Worm (Caenorhabditis elegans) whole organism, L3 larva: Measurements from ENCODE around the gene gtf-2H1.

ENCODE experiments used
- R02D3.7 ChIP-seq: fragments of 150-350 bp; optimal IDR thresholded peaks from 2 replicates; lab custom pipeline; 2014; ENCODE audit warnings: missing biosample characterization, missing genetic modification characterization
- ZK546.5 ChIP-seq: sonication (generic microtip); optimal IDR thresholded peaks from 2 replicates; lab custom pipeline; 2017; ENCODE audit warnings: missing biosample characterization, missing genetic modification characterization
- aly-2 ChIP-seq: fragments of 150-350 bp; optimal IDR thresholded peaks from 2 replicates; lab custom pipeline; 2014; ENCODE audit warnings: missing biosample characterization, missing genetic modification characterization
- ama-1 ChIP-seq: fragments of 150-350 bp; optimal IDR thresholded peaks from 2 replicates; lab custom pipeline; 2018
- ceh-16 ChIP-seq: sonication (generic microtip); optimal IDR thresholded peaks from 2 replicates; lab custom pipeline; 2017; ENCODE audit warnings: missing biosample characterization, missing genetic modification characterization
- ceh-28 ChIP-seq: fragments of 150-350 bp; optimal IDR thresholded peaks from 2 replicates; lab custom pipeline; 2014; ENCODE audit warnings: missing biosample characterization, missing genetic modification reagents, missing genetic modification characterization
- ceh-82 ChIP-seq: fragments of 150-350 bp; optimal IDR thresholded peaks from 2 replicates; lab custom pipeline; 2014; ENCODE audit warnings: missing biosample characterization, missing genetic modification characterization
- ceh-9 ChIP-seq: sonication (generic microtip); optimal IDR thresholded peaks from 2 replicates; lab custom pipeline; 2018; ENCODE audit warnings: missing biosample characterization, missing genetic modification characterization
- daf-12 ChIP-seq: fragments of 150-350 bp; optimal IDR thresholded peaks from 2 replicates; lab custom pipeline; 2014; ENCODE audit warnings: missing biosample characterization, missing genetic modification reagents, missing genetic modification characterization
- egl-27 ChIP-seq: sonication (generic microtip); optimal IDR thresholded peaks from 4 replicates; lab custom pipeline; 2017; ENCODE audit warnings: missing biosample characterization, missing genetic modification reagents, missing genetic modification characterization
- egl-5 ChIP-seq: fragments of 150-350 bp; optimal IDR thresholded peaks from 2 replicates; lab custom pipeline; 2017; ENCODE audit warnings: missing biosample characterization, missing genetic modification reagents, missing genetic modification characterization, inconsistent platforms
- elt-1 ChIP-seq: fragments of 150-350 bp; optimal IDR thresholded peaks from 2 replicates; lab custom pipeline; 2014; ENCODE audit warnings: missing biosample characterization, missing genetic modification characterization
- elt-2 ChIP-seq: sonication (generic microtip); optimal IDR thresholded peaks from 2 replicates; lab custom pipeline; 2016; ENCODE audit warnings: missing genetic modification reagents, mild to moderate bottlenecking, missing genetic modification characterization, missing compliant biosample characterization
- elt-3 ChIP-seq, 3 experiments: fragments of 150-350 bp in 1 of 3; sonication (generic microtip) in 2 of 3; optimal IDR thresholded peaks; 2 replicates in 2 of 3; 4 replicates in 1 of 3; lab custom pipeline; 2014 to 2017; ENCODE audit warnings: missing biosample characterization in 3 of 3, missing genetic modification characterization in 3 of 3
- eor-1 ChIP-seq, 2 experiments: fragments of 150-350 bp; optimal IDR thresholded peaks; 2 replicates each; lab custom pipeline; 2014 to 2018; ENCODE audit warnings: missing biosample characterization in 2 of 2, missing genetic modification characterization in 2 of 2
- fkh-10 ChIP-seq: sonication (generic microtip); optimal IDR thresholded peaks from 2 replicates; lab custom pipeline; 2017; ENCODE audit warnings: missing biosample characterization, missing genetic modification reagents, missing genetic modification characterization
- fkh-2 ChIP-seq: fragments of 150-350 bp; optimal IDR thresholded peaks from 2 replicates; lab custom pipeline; 2014; ENCODE audit warnings: missing biosample characterization, missing genetic modification reagents, missing genetic modification characterization
- fos-1 ChIP-seq: fragments of 150-350 bp; optimal IDR thresholded peaks from 2 replicates; lab custom pipeline; 2014; ENCODE audit warnings: missing biosample characterization, missing genetic modification characterization
- hmg-11 ChIP-seq: sonication (generic microtip); optimal IDR thresholded peaks from 2 replicates; lab custom pipeline; 2016; ENCODE audit warnings: missing genetic modification characterization, missing compliant biosample characterization
- jun-1 ChIP-seq: fragments of 150-350 bp; optimal IDR thresholded peaks from 2 replicates; lab custom pipeline; 2014; ENCODE audit warnings: missing biosample characterization, missing genetic modification reagents, missing genetic modification characterization
- lin-15B ChIP-seq: fragments of 150-350 bp; optimal IDR thresholded peaks from 2 replicates; lab custom pipeline; 2014; ENCODE audit warnings: missing biosample characterization, missing genetic modification characterization
- lin-39 ChIP-seq: fragments of 150-350 bp; optimal IDR thresholded peaks from 2 replicates; lab custom pipeline; 2018; ENCODE audit warnings: missing biosample characterization, missing genetic modification reagents, missing genetic modification characterization
- lsy-12 ChIP-seq: sonication (generic microtip); optimal IDR thresholded peaks from 2 replicates; lab custom pipeline; 2016; ENCODE audit warnings: mild to moderate bottlenecking, missing genetic modification characterization, missing compliant biosample characterization
- mdl-1 ChIP-seq: fragments of 150-350 bp; optimal IDR thresholded peaks from 2 replicates; lab custom pipeline; 2014; ENCODE audit warnings: missing biosample characterization, missing genetic modification characterization
- mml-1 ChIP-seq: fragments of 150-350 bp; sonication (generic microtip); optimal IDR thresholded peaks from 3 replicates; lab custom pipeline; 2014; ENCODE audit warnings: missing biosample characterization, missing genetic modification characterization
- nfya-1 ChIP-seq: sonication (generic microtip); optimal IDR thresholded peaks from 2 replicates; lab custom pipeline; 2017; ENCODE audit warnings: missing genetic modification characterization, mild to moderate bottlenecking, missing compliant biosample characterization, antibody characterized with exemption, moderate library complexity; ENCODE audit not compliant: insufficient read depth
- nhr-11 ChIP-seq: fragments of 150-350 bp; optimal IDR thresholded peaks from 2 replicates; lab custom pipeline; 2014; ENCODE audit warnings: missing biosample characterization, missing genetic modification characterization
- nhr-12 ChIP-seq: fragments of 150-350 bp; optimal IDR thresholded peaks from 2 replicates; lab custom pipeline; 2014; ENCODE audit warnings: missing biosample characterization, missing genetic modification characterization
- nhr-23 ChIP-seq: fragments of 150-350 bp; optimal IDR thresholded peaks from 2 replicates; lab custom pipeline; 2014; ENCODE audit warnings: missing biosample characterization, missing genetic modification reagents, missing genetic modification characterization
- nhr-237 ChIP-seq: fragments of 150-350 bp; optimal IDR thresholded peaks from 2 replicates; lab custom pipeline; 2014; ENCODE audit warnings: missing biosample characterization, missing genetic modification characterization
- nhr-25 ChIP-seq: sonication (generic microtip); optimal IDR thresholded peaks from 2 replicates; lab custom pipeline; 2017; ENCODE audit warnings: missing biosample characterization, missing genetic modification characterization
- nhr-28 ChIP-seq: fragments of 150-350 bp; optimal IDR thresholded peaks from 2 replicates; lab custom pipeline; 2014; ENCODE audit warnings: missing biosample characterization, missing genetic modification characterization
- nhr-43 ChIP-seq: sonication (generic microtip); optimal IDR thresholded peaks from 2 replicates; lab custom pipeline; 2016; ENCODE audit warnings: mild to moderate bottlenecking, missing genetic modification characterization, missing compliant biosample characterization; ENCODE audit not compliant: poor library complexity, severe bottlenecking
- nhr-67 ChIP-seq: fragments of 150-350 bp; optimal IDR thresholded peaks from 2 replicates; lab custom pipeline; 2014; ENCODE audit warnings: missing biosample characterization, missing genetic modification characterization
- nhr-76 ChIP-seq: fragments of 150-350 bp; sonication (generic microtip); optimal IDR thresholded peaks from 5 replicates; lab custom pipeline; 2014; ENCODE audit warnings: missing biosample characterization, missing genetic modification characterization
- nhr-77 ChIP-seq: fragments of 150-350 bp; optimal IDR thresholded peaks from 2 replicates; lab custom pipeline; 2014; ENCODE audit warnings: missing biosample characterization, missing genetic modification characterization
- pha-4 ChIP-seq: fragments of 150-350 bp; optimal IDR thresholded peaks from 2 replicates; lab custom pipeline; 2014; ENCODE audit warnings: missing biosample characterization, missing genetic modification reagents, missing genetic modification characterization
- pqm-1 ChIP-seq: fragments of 150-350 bp; optimal IDR thresholded peaks from 2 replicates; lab custom pipeline; 2017; ENCODE audit warnings: missing biosample characterization, missing genetic modification characterization, inconsistent platforms
- sea-2 ChIP-seq: fragments of 150-350 bp; sonication (generic microtip); optimal IDR thresholded peaks from 4 replicates; lab custom pipeline; 2014; ENCODE audit warnings: missing biosample characterization, missing genetic modification reagents, missing genetic modification characterization
- skn-1 ChIP-seq: fragments of 150-350 bp; optimal IDR thresholded peaks from 2 replicates; lab custom pipeline; 2014; ENCODE audit warnings: missing biosample characterization, missing genetic modification characterization
- snpc-4 ChIP-seq: fragments of 150-350 bp; optimal IDR thresholded peaks from 2 replicates; lab custom pipeline; 2014; ENCODE audit warnings: missing biosample characterization, missing genetic modification characterization
- tbx-2 ChIP-seq: sonication (generic microtip); optimal IDR thresholded peaks from 2 replicates; lab custom pipeline; 2016; ENCODE audit warnings: mild to moderate bottlenecking, missing genetic modification characterization, missing compliant biosample characterization
- unc-39 ChIP-seq: sonication (generic microtip); optimal IDR thresholded peaks from 4 replicates; lab custom pipeline; 2017; ENCODE audit warnings: missing biosample characterization, missing genetic modification characterization
- unc-62 ChIP-seq: fragments of 150-350 bp; sonication (generic microtip); optimal IDR thresholded peaks from 4 replicates; lab custom pipeline; 2014; ENCODE audit warnings: missing biosample characterization, missing genetic modification reagents, missing genetic modification characterization
- zag-1 ChIP-seq: fragments of 150-350 bp; optimal IDR thresholded peaks from 2 replicates; lab custom pipeline; 2014; ENCODE audit warnings: missing biosample characterization, missing genetic modification characterization
- ztf-11 ChIP-seq: fragments of 150-350 bp; optimal IDR thresholded peaks from 2 replicates; lab custom pipeline; 2014; ENCODE audit warnings: missing biosample characterization, missing genetic modification characterization
- ztf-4 ChIP-seq: fragments of 150-350 bp; optimal IDR thresholded peaks from 2 replicates; lab custom pipeline; 2014; ENCODE audit warnings: missing biosample characterization, missing genetic modification characterization

gtf-2H1 gene

DNA sequence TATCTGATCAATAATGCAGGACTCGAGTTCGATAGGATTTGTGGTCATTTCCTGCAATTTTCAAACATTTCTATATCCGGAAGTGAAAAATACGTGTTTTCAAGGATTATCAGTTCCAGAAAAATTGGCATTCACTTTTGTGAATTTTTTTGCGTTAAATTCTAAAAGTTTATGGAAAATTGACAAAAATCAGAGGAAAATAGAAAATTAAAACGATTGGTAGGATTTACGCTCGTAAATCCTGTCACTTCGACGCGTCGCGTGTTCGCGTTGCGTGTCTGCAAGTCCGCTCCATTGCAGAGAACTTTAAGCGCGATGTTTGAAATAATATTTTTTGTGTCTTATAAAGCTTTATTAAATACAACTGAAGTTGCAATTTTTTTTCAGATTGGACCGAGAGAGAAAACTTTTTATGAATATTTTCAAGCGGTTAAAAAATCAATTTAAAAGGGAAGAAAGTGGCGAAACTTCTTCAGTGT lies 23.8 kb upstream of the gtf-2H1 start, which contains the start of gene rcat-1:
Gene rcat-1, minus strand, starts transcription at position 51 of the 479 bp plus-strand sequence.
- TF ChIP-seq skn-1 (tag; lab: Kevin White, UChicago) (peak; percentile 70), lin-39 (tag; lab: Kevin White, UChicago) (peak; percentile 88), nhr-67 (no peak), elt-2 (peak; percentile 31), eor-1 (tag; optimal IDR thresholded peaks at IDR 0.05; lab: Kevin White, UChicago) (no peak), ceh-28 (tag; lab: Kevin White, UChicago) (peak; percentile 59), mml-1 (no peak), lin-15B (peak; percentile 98), daf-12 (tag; lab: Kevin White, UChicago) (no peak), lsy-12 (tag; lab: Kevin White, UChicago) (no peak), unc-62 (no peak), jun-1 (tag; lab: Kevin White, UChicago) (peak; percentile 40), hmg-11 (peak; percentile 54), ztf-4 (no peak), elt-1 (tag; lab: Kevin White, UChicago) (no peak), elt-3 (tag; optimal IDR thresholded peaks at IDR 0.05; lab: Kevin White, UChicago) (no peak), nhr-11 (tag; lab: Kevin White, UChicago) (no peak), egl-27 (tag; lab: Kevin White, UChicago) (no peak), nhr-28 (tag; lab: Kevin White, UChicago) (no peak), unc-39 (no peak), nhr-76 (tag; lab: Kevin White, UChicago) (no peak), zag-1 (tag; lab: Kevin White, UChicago) (no peak), nhr-77 (tag; lab: Kevin White, UChicago) (peak; percentile 1), nhr-237 (tag; lab: Kevin White, UChicago) (no peak), nfya-1 (tag; lab: Kevin White, UChicago) (peak; percentile 91), fkh-2 (tag; lab: Kevin White, UChicago) (no peak), egl-5 (peak; percentile 76), mdl-1 (tag; lab: Kevin White, UChicago) (no peak), sea-2 (GFP tag; lab: Kevin White, UChicago) (no peak), ama-1 (lab: Kevin White, UChicago) (peak; percentile 55), R02D3.7 (tag; lab: Kevin White, UChicago) (peak; percentile 100), fkh-10 (GFP tag; lab: Kevin White, UChicago) (peak; percentile 43), ceh-16 (tag; lab: Kevin White, UChicago) (no peak), ztf-11 (no peak), tbx-2 (no peak), pqm-1 (tag; lab: Kevin White, UChicago) (peak; percentile 3), snpc-4 (tag; lab: Kevin White, UChicago) (peak; percentile 67), aly-2 (tag; lab: Kevin White, UChicago) (no peak), nhr-25 (tag; lab: Kevin White, UChicago) (peak; percentile 77), pha-4 (no peak), ceh-9 (tag; lab: Kevin White, UChicago) (no peak), nhr-43 (tag; lab: Kevin White, UChicago) (no peak), nhr-12 (tag; lab: Kevin White, UChicago) (no peak), ZK546.5 (tag; lab: Kevin White, UChicago) (no peak), fos-1 (tag; lab: Kevin White, UChicago) (no peak), nhr-23 (tag; lab: Kevin White, UChicago) (peak; percentile 82), ceh-82 (tag; lab: Kevin White, UChicago) (peak; percentile 48)
